Worm (Caenorhabditis elegans): ENCODE measurements around the gene C17F4.11.

The C17F4.11 gene

DNA sequence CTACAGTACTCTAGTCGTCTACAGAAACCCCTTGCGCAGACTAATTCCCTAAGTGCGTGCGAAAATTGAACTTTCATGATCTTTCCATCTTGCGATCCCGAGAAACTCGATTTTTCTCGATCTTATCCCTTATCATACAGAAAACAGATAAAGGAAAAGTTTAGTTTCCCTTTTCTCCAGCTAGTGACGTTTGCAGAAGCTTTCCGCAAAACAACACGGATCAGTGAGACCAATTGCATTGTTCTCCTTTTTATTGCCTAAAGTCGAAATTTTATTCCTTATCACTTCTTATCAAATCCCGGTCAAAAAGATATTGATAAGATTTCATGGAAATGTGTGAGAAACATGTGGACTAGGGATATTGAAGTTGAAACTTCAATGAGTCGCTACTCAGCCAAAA lies 4.6 kb downstream of the C17F4.11 start:
- TF ChIP-seq tbx-37 (GFP tag; conservative IDR thresholded peaks at IDR 0.05) = no peak
- TF ChIP-seq sea-1 (GFP tag; conservative IDR thresholded peaks at IDR 0.05) = no peak
- TF ChIP-seq scrt-1 (GFP tag; IDR thresholded peaks at IDR 0.05) = no peak
- TF ChIP-seq hmg-4 (GFP tag; optimal IDR thresholded peaks at IDR 0.05) = no peak
- no peak for TF ChIP-seq pes-1 (GFP tag; IDR thresholded peaks at IDR 0.05)
- TF ChIP-seq flt-1 (GFP tag; IDR thresholded peaks at IDR 0.05) = no peak
- no peak for TF ChIP-seq ceh-13 (GFP tag; optimal IDR thresholded peaks at IDR 0.05)
- no peak for TF ChIP-seq ama-1 (optimal IDR thresholded peaks at IDR 0.05)
- TF ChIP-seq tra-4 (tag; optimal IDR thresholded peaks at IDR 0.05) = no peak
- TF ChIP-seq hnd-1 (tag; optimal IDR thresholded peaks at IDR 0.05) = no peak
- TF ChIP-seq B0310.2 (tag; optimal IDR thresholded peaks at IDR 0.05) = no peak
- no peak for TF ChIP-seq aly-1 (tag; optimal IDR thresholded peaks at IDR 0.05)
- no peak for TF ChIP-seq ceh-36 (tag; optimal IDR thresholded peaks at IDR 0.05)
- no peak for TF ChIP-seq ets-7 (tag; optimal IDR thresholded peaks at IDR 0.05)
- no peak for TF ChIP-seq hmbx-1 (tag; optimal IDR thresholded peaks at IDR 0.05)
- no peak for TF ChIP-seq tbx-11 (GFP tag; IDR thresholded peaks at IDR 0.05)
- no peak for TF ChIP-seq F13C5.2 (tag; optimal IDR thresholded peaks at IDR 0.05)

DNA sequence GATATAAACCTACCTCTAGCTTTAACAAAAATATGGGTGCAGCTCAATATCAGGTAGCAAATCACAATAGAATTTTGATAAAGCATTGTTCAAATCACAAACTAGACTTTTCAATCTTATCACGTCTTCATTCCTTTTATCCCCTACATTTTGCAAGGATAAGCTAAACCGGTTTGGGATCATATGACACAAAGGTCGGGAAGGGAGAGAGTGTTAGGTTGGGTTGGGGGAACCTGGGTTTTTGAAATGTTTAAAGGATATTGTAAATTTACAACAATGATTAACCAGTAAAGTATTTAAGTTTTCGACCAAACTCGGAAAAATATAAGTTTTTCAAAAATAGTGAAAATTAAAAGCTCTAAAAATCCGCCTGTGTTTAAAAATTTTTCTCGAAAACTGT lies 6.8 kb downstream of the C17F4.11 start, which contains the start of gene C17F4.12:
C17F4.12 (minus strand) TSS at position 101 of the 400 bp plus-strand sequence.
- TF ChIP-seq flt-1 (GFP tag; IDR thresholded peaks at IDR 0.05) (no peak), tbx-37 (GFP tag; conservative IDR thresholded peaks at IDR 0.05) (no peak), hnd-1 (tag; optimal IDR thresholded peaks at IDR 0.05) (no peak), tra-4 (tag; optimal IDR thresholded peaks at IDR 0.05) (no peak), aly-1 (tag; optimal IDR thresholded peaks at IDR 0.05) (no peak), B0310.2 (tag; optimal IDR thresholded peaks at IDR 0.05) (no peak), ama-1 (optimal IDR thresholded peaks at IDR 0.05) (no peak), ceh-13 (GFP tag; optimal IDR thresholded peaks at IDR 0.05) (no peak), hmbx-1 (tag; optimal IDR thresholded peaks at IDR 0.05) (no peak), ceh-36 (tag; optimal IDR thresholded peaks at IDR 0.05) (no peak), hmg-4 (GFP tag; optimal IDR thresholded peaks at IDR 0.05) (no peak), scrt-1 (GFP tag; IDR thresholded peaks at IDR 0.05) (no peak), ets-7 (tag; optimal IDR thresholded peaks at IDR 0.05) (no peak)

DNA sequence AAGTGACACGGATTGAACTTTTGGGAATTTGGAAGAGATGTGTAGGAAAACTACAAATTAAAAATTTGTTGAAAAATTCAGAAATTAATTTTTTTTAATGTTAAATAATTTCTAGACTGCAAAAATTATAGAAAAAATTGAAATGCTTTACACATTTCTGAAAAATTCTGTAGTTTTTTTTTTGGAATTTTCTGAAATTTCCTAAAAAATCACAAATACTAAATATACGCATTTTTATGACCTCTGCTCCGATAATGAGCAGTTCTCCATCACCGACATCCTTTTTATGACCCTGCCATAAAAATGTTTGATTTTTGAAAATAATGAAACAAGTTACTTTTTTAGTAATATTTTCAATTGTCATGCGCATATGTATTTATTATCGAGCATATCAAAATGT lies 7.5 kb downstream of the C17F4.11 start:
- TF ChIP-seq pes-1 (GFP tag; IDR thresholded peaks at IDR 0.05) = no peak
- TF ChIP-seq hmbx-1 (tag; optimal IDR thresholded peaks at IDR 0.05) = no peak
- TF ChIP-seq ceh-36 (tag; optimal IDR thresholded peaks at IDR 0.05) = no peak
- TF ChIP-seq ceh-13 (GFP tag; optimal IDR thresholded peaks at IDR 0.05) = no peak
- TF ChIP-seq tbx-37 (GFP tag; conservative IDR thresholded peaks at IDR 0.05) = no peak
- TF ChIP-seq hmg-4 (GFP tag; optimal IDR thresholded peaks at IDR 0.05) = no peak
- TF ChIP-seq B0310.2 (tag; optimal IDR thresholded peaks at IDR 0.05) = no peak
- TF ChIP-seq aly-1 (tag; optimal IDR thresholded peaks at IDR 0.05) = no peak
- TF ChIP-seq tbx-11 (GFP tag; IDR thresholded peaks at IDR 0.05) = no peak
- no peak for TF ChIP-seq ets-7 (tag; optimal IDR thresholded peaks at IDR 0.05)
- no peak for TF ChIP-seq tra-4 (tag; optimal IDR thresholded peaks at IDR 0.05)
- TF ChIP-seq hnd-1 (tag; optimal IDR thresholded peaks at IDR 0.05) = no peak
- TF ChIP-seq ama-1 (optimal IDR thresholded peaks at IDR 0.05) = no peak
- no peak for TF ChIP-seq sea-1 (GFP tag; conservative IDR thresholded peaks at IDR 0.05)

DNA sequence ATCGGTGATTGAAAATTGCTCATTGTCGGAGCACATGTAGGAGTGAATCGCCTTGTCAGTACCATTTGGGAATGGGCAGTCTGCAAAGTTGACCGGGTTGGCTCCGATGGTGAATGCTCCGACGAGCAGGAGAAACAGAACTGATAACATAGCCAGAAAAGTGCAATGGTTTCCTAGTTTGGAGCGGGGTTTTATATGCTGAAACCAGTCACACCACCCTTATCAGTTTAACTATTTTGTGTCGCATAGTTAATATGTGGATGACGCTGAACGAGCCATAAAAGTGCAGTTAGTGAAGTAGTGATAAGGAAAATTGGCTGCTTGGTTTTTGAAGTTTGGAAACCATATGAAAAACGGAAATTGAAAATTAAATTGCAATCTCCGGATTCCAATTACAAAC lies 8.6 kb downstream of the C17F4.11 start, which contains the start of gene C17F4.7:
C17F4.7 (minus strand) TSS at position 180 of the 400 bp plus-strand sequence.
- TF ChIP-seq flt-1 (GFP tag; IDR thresholded peaks at IDR 0.05) = no peak

DNA sequence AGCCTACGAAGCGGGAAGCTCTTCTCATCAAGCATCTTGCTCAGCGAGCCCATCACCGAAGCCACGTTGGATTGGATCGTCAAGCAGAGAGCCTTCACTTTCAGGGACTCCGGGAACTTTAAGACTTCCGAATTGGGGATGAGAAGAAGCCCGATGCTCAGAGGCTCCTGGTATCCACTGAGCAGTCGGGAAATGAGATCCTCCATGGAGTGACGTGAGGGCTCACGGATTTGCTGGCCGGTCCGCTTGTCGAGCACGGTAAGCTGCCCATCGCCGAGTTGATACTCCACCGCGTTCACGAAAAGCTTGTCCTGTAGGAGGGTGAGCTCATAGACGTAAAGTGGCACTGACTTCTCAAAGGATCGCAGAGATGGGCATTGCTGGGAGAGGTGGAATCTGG lies 10.3 kb downstream of the C17F4.11 start:
- TF ChIP-seq hmbx-1 (tag; optimal IDR thresholded peaks at IDR 0.05) (no peak), hnd-1 (tag; optimal IDR thresholded peaks at IDR 0.05) (no peak)

DNA sequence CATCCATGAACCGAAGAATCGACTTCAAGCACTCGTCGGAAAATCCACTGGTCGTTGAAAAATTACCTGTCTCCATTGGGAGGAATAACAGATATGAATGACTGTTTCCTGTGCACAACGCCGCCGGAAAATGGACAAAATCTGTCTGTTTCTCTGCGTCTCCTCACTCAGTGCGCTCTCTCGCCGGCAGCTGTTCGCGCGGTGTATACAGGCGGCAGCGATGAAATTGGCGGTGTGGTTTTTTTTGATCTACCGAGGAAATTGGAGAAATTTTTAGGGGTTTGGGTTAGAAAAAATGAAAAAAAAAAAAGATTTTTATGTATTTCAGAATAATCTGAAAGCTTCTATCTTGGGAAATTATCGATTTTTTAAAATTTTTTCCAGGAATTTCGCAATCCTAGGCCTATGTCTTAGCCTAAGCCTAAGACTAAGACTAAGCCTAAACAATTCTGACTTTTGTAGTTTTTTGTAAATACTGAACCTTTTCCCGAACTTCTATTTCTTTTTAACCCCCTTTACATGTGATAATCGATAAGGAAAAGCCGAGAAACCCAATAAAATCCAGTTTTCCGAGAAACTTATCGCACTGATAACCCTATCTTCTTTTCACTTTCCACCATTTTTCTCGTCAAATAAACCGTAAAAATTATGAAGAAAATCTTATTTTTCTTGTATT lies 10.9 kb downstream of the C17F4.11 start, which contains the start of the genes fbxc-50 and C17F4.2:
fbxc-50 (minus strand) TSS at position 81 of the 676 bp plus-strand sequence.
C17F4.2 (plus strand) TSS at position 626 of the 676 bp plus-strand sequence.
- no peak for TF ChIP-seq aly-1 (tag; optimal IDR thresholded peaks at IDR 0.05)
- TF ChIP-seq ama-1 (optimal IDR thresholded peaks at IDR 0.05) = no peak
- TF ChIP-seq B0310.2 (tag; optimal IDR thresholded peaks at IDR 0.05) = no peak
- TF ChIP-seq tbx-37 (GFP tag; conservative IDR thresholded peaks at IDR 0.05) = no peak
- TF ChIP-seq tbx-11 (GFP tag; IDR thresholded peaks at IDR 0.05) = no peak

DNA sequence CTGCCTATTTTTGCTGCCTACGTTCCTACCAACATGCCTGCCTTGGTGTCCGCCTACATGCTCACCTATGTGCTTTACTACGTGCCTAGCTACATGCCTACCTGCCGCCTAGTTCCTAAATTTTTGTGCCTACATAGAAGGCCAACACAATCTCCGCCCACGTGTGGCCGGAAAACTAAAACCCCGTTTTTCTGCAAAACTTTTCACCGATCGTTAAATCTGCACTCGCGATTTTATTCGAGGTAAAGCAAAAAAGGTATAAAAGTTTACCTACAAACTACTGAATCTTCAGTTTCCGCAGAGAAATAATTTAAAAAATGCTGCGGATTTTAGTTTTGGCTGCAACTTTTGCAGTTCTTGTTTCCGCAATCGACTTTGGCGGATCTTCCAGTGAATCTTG lies 12.1 kb downstream of the C17F4.11 start, which contains the start of gene clec-124:
clec-124 (plus strand) TSS at position 301 of the 400 bp plus-strand sequence.
- no peak for TF ChIP-seq sea-1 (GFP tag; conservative IDR thresholded peaks at IDR 0.05)
- TF ChIP-seq ceh-36 (tag; optimal IDR thresholded peaks at IDR 0.05) = no peak
- TF ChIP-seq ceh-13 (GFP tag; optimal IDR thresholded peaks at IDR 0.05) = no peak
- no peak for TF ChIP-seq scrt-1 (GFP tag; IDR thresholded peaks at IDR 0.05)
- TF ChIP-seq hmg-4 (GFP tag; optimal IDR thresholded peaks at IDR 0.05) = no peak
- TF ChIP-seq ama-1 (optimal IDR thresholded peaks at IDR 0.05) = no peak
- TF ChIP-seq tra-4 (tag; optimal IDR thresholded peaks at IDR 0.05) = no peak
- TF ChIP-seq tbx-37 (GFP tag; conservative IDR thresholded peaks at IDR 0.05) = no peak
- no peak for TF ChIP-seq tbx-11 (GFP tag; IDR thresholded peaks at IDR 0.05)
- no peak for TF ChIP-seq hnd-1 (tag; optimal IDR thresholded peaks at IDR 0.05)
- no peak for TF ChIP-seq hmbx-1 (tag; optimal IDR thresholded peaks at IDR 0.05)
- TF ChIP-seq B0310.2 (tag; optimal IDR thresholded peaks at IDR 0.05) = no peak
- TF ChIP-seq flt-1 (GFP tag; IDR thresholded peaks at IDR 0.05) = no peak
- no peak for TF ChIP-seq pes-1 (GFP tag; IDR thresholded peaks at IDR 0.05)

DNA sequence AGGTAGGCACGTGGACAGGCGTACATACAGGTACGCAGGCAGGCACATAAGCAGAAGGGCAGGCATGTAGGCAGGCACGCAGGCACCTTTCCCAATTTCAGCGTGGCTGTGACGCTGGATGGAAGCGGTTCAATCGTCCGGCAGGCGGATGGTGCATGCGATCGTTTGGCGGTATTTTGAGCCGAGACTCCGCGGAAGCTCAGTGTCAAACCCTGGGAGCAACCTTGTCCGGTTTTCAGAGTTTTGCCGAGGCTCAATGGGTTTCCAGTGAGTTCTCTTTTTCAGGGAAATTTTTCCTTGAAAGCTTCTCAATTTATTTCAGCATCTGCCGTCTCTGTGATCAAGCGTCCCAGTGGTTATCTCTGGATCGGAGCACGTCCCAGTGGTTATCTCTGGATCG lies 12.9 kb downstream of the C17F4.11 start:
- TF ChIP-seq hmg-4 (GFP tag; optimal IDR thresholded peaks at IDR 0.05) (no peak), ceh-36 (tag; optimal IDR thresholded peaks at IDR 0.05) (no peak), aly-1 (tag; optimal IDR thresholded peaks at IDR 0.05) (no peak), ets-7 (tag; optimal IDR thresholded peaks at IDR 0.05) (no peak), tbx-37 (GFP tag; conservative IDR thresholded peaks at IDR 0.05) (no peak), ceh-13 (GFP tag; optimal IDR thresholded peaks at IDR 0.05) (no peak), hnd-1 (tag; optimal IDR thresholded peaks at IDR 0.05) (no peak), B0310.2 (tag; optimal IDR thresholded peaks at IDR 0.05) (no peak), tra-4 (tag; optimal IDR thresholded peaks at IDR 0.05) (no peak), scrt-1 (GFP tag; IDR thresholded peaks at IDR 0.05) (no peak), tbx-11 (GFP tag; IDR thresholded peaks at IDR 0.05) (no peak), ama-1 (optimal IDR thresholded peaks at IDR 0.05) (no peak), hmbx-1 (tag; optimal IDR thresholded peaks at IDR 0.05) (no peak), flt-1 (GFP tag; IDR thresholded peaks at IDR 0.05) (no peak), F13C5.2 (tag; optimal IDR thresholded peaks at IDR 0.05) (no peak), sea-1 (GFP tag; conservative IDR thresholded peaks at IDR 0.05) (no peak), pes-1 (GFP tag; IDR thresholded peaks at IDR 0.05) (no peak)
